Fruit fly (Drosophila melanogaster): ENCODE data around the gene Sfxn2.

dm6 chr3L:19051926-19052325 is 11.0 kb upstream of the Sfxn2 start, which contains the start of gene Acp76A:
- no peak for TF ChIP-seq Dll (optimal IDR thresholded peaks at IDR 0.05)
- TF ChIP-seq pan (optimal IDR thresholded peaks at IDR 0.05), result no peak
